Fruit fly (Drosophila melanogaster): ENCODE measurements around the gene Sps2.

The Sps2 gene

dm6 chr2L:10342471-10342870, at the start of gene Sps2:
Sps2 (plus strand) TSS chr2L:10342594.
- TF ChIP-seq Sin3A (optimal IDR thresholded peaks at IDR 0.05) (no peak), psq (optimal IDR thresholded peaks at IDR 0.05) (no peak), insv (optimal IDR thresholded peaks at IDR 0.05) (no peak), Myc (optimal IDR thresholded peaks at IDR 0.05) (no peak), ttk (optimal IDR thresholded peaks at IDR 0.05) (no peak), h (optimal IDR thresholded peaks at IDR 0.05) (no peak)

DNA sequence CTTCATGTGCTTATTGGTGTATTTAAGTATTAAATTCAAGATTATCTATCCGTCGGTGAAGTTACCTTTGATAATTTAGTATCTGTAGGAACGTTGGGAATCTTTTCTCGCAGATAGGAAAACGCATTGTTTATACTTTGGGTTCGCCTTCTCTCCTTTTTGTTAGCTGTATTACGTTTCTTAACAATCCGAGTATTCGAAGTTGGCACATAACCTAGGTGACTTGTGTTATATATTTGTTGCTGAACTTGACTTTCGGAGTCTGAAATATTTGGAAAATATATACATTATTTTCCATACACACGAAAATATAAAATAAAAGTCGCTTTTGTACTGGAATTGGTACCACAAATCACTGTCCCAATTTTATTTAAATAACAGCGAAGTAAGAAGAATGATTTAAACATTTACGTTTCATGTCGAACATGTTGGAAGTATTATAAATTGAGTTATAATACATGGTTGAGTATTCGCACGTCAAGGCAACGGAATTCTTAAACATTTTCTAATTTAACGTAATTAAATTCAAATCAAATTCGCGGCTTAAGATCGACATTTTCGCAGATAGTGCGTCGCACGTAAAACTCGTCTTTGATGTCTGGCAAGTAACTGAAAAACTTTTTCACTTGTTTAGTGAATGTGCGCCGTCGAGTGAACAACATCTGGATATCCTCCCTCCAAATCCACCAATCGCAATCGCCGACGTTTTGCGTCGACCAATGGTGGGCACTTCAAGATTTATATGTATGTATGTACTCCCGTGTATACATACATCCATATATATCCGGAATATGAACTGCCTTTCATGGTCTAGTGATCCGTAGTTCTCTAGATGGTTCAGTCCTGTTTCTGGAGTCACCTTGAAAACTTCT, 47.4 kb upstream of the Sps2 start, which contains the start of gene Hand:
TSS of gene Hand (minus strand) at position 588 of the 872 bp plus-strand sequence.
- TF ChIP-seq Sin3A (optimal IDR thresholded peaks at IDR 0.05) (no peak), insv (optimal IDR thresholded peaks at IDR 0.05) (no peak), psq (optimal IDR thresholded peaks at IDR 0.05) (no peak), Myc (optimal IDR thresholded peaks at IDR 0.05) (no peak), h (optimal IDR thresholded peaks at IDR 0.05) (no peak), ttk (optimal IDR thresholded peaks at IDR 0.05) (no peak)

DNA sequence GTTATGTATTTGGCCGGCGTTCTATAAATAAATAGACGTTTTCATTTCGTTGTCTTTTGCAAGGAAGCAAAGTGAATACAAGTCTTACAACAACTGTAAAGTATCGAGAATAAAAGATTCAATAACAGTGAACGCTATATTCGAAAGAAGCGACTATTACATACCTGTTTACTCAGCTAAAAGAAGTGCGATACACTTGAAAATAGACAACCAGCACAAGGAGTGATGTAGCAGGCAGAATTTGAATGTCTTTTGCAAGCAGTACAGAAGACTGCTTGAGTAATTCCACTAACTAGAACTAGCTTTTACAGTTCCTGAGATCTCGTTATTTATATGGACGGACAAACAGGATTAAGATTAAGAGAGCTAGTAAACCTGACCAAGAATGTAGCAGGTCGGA, 44.1 kb upstream of the Sps2 start:
- TF ChIP-seq psq (optimal IDR thresholded peaks at IDR 0.05) (no peak), h (optimal IDR thresholded peaks at IDR 0.05) (no peak), Sin3A (optimal IDR thresholded peaks at IDR 0.05) (no peak), ttk (optimal IDR thresholded peaks at IDR 0.05) (no peak), Myc (optimal IDR thresholded peaks at IDR 0.05) (no peak), insv (optimal IDR thresholded peaks at IDR 0.05) (no peak)

- TF ChIP-seq psq (optimal IDR thresholded peaks at IDR 0.05): no peak
- TF ChIP-seq insv (optimal IDR thresholded peaks at IDR 0.05): no peak
- TF ChIP-seq Myc (optimal IDR thresholded peaks at IDR 0.05): no peak
- no peak for TF ChIP-seq Sin3A (optimal IDR thresholded peaks at IDR 0.05)
- TF ChIP-seq ttk (optimal IDR thresholded peaks at IDR 0.05): no peak
- TF ChIP-seq h (optimal IDR thresholded peaks at IDR 0.05): no peak
Observed at dm6 chr2L:10299077-10299809, 43.2 kb upstream of the Sps2 start.

DNA sequence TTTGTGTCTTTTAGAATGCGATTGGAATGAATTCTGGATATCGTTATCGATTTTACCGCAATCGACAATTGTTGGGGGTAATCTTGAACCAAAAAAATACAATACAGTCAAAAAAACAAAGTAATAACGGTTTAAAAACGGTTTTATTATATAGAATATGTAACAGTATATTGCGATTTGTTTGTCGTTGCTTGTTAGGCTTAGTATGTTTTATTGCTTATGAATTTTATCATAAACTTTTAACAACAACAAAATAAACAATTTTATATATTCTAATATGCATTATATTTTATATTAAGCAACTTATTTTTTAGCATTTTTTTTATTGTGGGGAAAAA, 42.6 kb upstream of the Sps2 start, which contains the start of gene CYLD:
TSS of gene CYLD (minus strand) at position 38 of the 338 bp plus-strand sequence.
- TF ChIP-seq Myc (optimal IDR thresholded peaks at IDR 0.05) (no peak), psq (optimal IDR thresholded peaks at IDR 0.05) (no peak), insv (optimal IDR thresholded peaks at IDR 0.05) (no peak), Sin3A (optimal IDR thresholded peaks at IDR 0.05) (no peak), h (optimal IDR thresholded peaks at IDR 0.05) (no peak), ttk (optimal IDR thresholded peaks at IDR 0.05) (no peak)

DNA sequence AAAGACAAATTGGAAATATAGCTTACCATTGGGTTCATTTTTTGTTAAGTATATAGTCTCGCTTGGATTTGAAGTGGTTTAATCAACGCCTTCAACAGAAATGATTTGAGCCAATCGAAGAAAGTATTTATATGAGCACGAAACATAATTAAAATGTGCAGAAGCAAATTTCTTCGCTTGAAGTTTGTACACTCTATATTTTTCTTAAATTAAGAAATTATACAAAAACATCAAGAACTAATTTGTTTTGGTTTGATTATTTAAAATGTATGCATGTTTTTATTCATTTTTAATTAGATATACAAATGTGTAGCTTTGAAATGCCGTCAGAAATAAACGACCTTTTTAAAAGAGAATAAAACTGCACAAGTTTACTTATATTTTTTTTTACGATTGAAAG, 40.5 kb upstream of the Sps2 start, which contains the start of gene CG13138:
TSS of gene CG13138 (minus strand) at position 101 of the 400 bp plus-strand sequence.
- TF ChIP-seq psq (optimal IDR thresholded peaks at IDR 0.05) (no peak), h (optimal IDR thresholded peaks at IDR 0.05) (no peak), Sin3A (optimal IDR thresholded peaks at IDR 0.05) (no peak), Myc (optimal IDR thresholded peaks at IDR 0.05) (no peak), ttk (optimal IDR thresholded peaks at IDR 0.05) (no peak), insv (optimal IDR thresholded peaks at IDR 0.05) (no peak)

DNA sequence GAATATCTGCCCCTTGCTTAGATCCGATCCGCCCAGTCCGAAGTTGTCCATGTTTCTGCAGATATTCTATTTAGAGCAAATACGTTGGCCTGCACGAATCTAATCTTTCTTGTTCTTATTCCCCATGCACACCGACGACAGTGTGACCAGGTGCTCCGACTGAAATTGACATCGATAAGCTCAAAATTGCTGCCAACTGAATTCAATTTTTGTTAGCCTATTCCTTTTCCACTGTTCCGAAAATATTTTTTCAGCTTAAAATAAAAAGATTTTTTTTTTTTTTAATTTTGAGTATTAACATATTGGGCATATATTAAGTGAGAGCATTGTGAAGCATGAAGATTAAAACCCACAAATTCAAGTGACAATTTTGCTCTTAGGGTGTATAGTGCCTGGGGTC, 38.6 kb upstream of the Sps2 start, which contains the start of gene nmd:
TSS of gene nmd (minus strand) at position 162 of the 400 bp plus-strand sequence.
- TF ChIP-seq Sin3A (optimal IDR thresholded peaks at IDR 0.05) (no peak), ttk (optimal IDR thresholded peaks at IDR 0.05) (no peak), h (optimal IDR thresholded peaks at IDR 0.05) (no peak), Myc (optimal IDR thresholded peaks at IDR 0.05) (no peak), insv (optimal IDR thresholded peaks at IDR 0.05) (no peak), psq (optimal IDR thresholded peaks at IDR 0.05) (no peak)

- TF ChIP-seq psq (optimal IDR thresholded peaks at IDR 0.05) (no peak), insv (optimal IDR thresholded peaks at IDR 0.05) (no peak), h (optimal IDR thresholded peaks at IDR 0.05) (no peak), ttk (optimal IDR thresholded peaks at IDR 0.05) (no peak)
Observed at dm6 chr2L:10305538-10306147, 36.8 kb upstream of the Sps2 start.

dm6 chr2L:10306518-10307260, 35.7 kb upstream of the Sps2 start, which contains the start of the genes CG5390 and CG4968:
CG5390 (minus strand) TSS chr2L:10306594.
CG4968 (plus strand) TSS chr2L:10306922.
- TF ChIP-seq ttk (optimal IDR thresholded peaks at IDR 0.05) (no peak), Myc (optimal IDR thresholded peaks at IDR 0.05) (no peak), Sin3A (optimal IDR thresholded peaks at IDR 0.05) (no peak), psq (optimal IDR thresholded peaks at IDR 0.05) (no peak), insv (optimal IDR thresholded peaks at IDR 0.05) (no peak), h (optimal IDR thresholded peaks at IDR 0.05) (no peak)

DNA sequence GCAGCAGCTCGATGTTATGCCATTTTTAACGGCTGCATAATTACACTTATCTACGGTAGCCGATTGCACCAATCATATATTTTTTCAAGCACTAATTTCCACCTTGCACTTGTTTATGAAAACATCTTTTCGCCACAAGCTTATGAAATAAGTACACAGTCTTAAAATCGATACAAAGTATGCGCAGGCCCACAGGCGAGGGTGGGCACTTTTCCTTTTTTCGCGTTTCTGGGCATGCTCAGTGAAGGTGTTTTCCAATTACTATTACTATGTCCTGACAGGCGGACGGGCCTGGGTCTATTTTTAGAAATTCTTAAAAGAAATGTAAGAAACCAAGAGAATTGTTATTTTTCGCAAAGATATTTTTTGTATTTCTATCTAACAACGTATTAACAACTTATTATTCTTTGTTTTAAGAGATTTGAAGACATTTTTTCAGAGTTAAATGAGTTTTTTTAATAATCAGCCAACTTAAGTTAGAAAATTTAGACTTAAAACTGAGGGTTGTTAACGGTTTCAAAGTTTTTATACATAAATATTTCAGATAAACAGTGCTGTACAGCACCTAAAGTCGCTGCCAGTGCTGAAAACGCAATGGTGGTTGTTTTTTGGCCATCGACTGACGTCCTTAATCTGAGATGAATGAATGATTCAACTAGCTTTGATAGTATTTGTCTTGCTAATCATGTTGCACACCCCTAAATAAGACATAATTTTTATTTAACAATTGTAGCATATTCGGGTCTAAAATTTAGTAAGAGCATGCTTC, 31.6 kb upstream of the Sps2 start, which contains the start of gene Cdk5alpha:
TSS of gene Cdk5alpha (minus strand) at position 343 of the 769 bp plus-strand sequence.
- no peak for TF ChIP-seq Myc (optimal IDR thresholded peaks at IDR 0.05)
- no peak for TF ChIP-seq psq (optimal IDR thresholded peaks at IDR 0.05)
- TF ChIP-seq h (optimal IDR thresholded peaks at IDR 0.05): no peak
- no peak for TF ChIP-seq insv (optimal IDR thresholded peaks at IDR 0.05)
- TF ChIP-seq Sin3A (optimal IDR thresholded peaks at IDR 0.05): no peak
- no peak for TF ChIP-seq ttk (optimal IDR thresholded peaks at IDR 0.05)
